Fruit fly (Drosophila melanogaster) whole organism, embryonic: ENCODE results near the gene NELF-B.

Source experiments
- Bdp1 ChIP-seq: fragments of 200-800 bp; sonication (Bioruptor generic); optimal IDR thresholded peaks from 3 replicates; lab custom pipeline; 2016; ENCODE audit warnings: missing biosample characterization, missing genetic modification characterization
- Bteb2 ChIP-seq: fragments of 200-800 bp; sonication (Bioruptor generic); optimal IDR thresholded peaks from 2 replicates; lab custom pipeline; 2016; ENCODE audit warnings: missing biosample characterization, missing genetic modification characterization
- CG12769 ChIP-seq: fragments of 200-800 bp; sonication (Bioruptor generic); optimal IDR thresholded peaks from 2 replicates; lab custom pipeline; 2019; ENCODE audit warnings: missing biosample characterization, mild to moderate bottlenecking, missing genetic modification characterization, moderate library complexity
- CG17328 ChIP-seq: fragments of 200-800 bp; sonication (Bioruptor generic); IDR thresholded peaks from 2 replicates; pipeline ENCODE4 v1.3.6; 2022; ENCODE audit warnings: missing biosample characterization, missing genetic modification characterization
- CG18599 ChIP-seq: fragments of 200-800 bp; sonication (Bioruptor generic); optimal IDR thresholded peaks from 3 replicates; lab custom pipeline; 2017; ENCODE audit warnings: missing biosample characterization, missing genetic modification characterization, mild to moderate bottlenecking, moderate library complexity, missing genetic modification reagents
- CG18764 ChIP-seq: fragments of 200-800 bp; sonication (Bioruptor generic); optimal IDR thresholded peaks from 3 replicates; lab custom pipeline; 2016; ENCODE audit warnings: missing biosample characterization, missing genetic modification characterization
- CG2199 ChIP-seq: fragments of 200-800 bp; sonication (Bioruptor generic); IDR thresholded peaks from 3 replicates; pipeline ENCODE4 v1.3.6; 2022; ENCODE audit warnings: missing biosample characterization, missing genetic modification characterization
- CG2712 ChIP-seq: fragments of 200-800 bp; optimal IDR thresholded peaks from 3 replicates; lab custom pipeline; 2019; ENCODE audit warnings: missing biosample characterization, mild to moderate bottlenecking, missing genetic modification characterization, moderate library complexity
- CG32772 ChIP-seq: fragments of 200-800 bp; sonication (Bioruptor generic); IDR thresholded peaks from 2 replicates; pipeline ENCODE4 v1.3.6; 2022; ENCODE audit warnings: missing biosample characterization, missing genetic modification characterization
- CG5953 ChIP-seq: fragments of 200-800 bp; sonication (Bioruptor generic); IDR thresholded peaks from 2 replicates; pipeline ENCODE4 v1.3.6; 2022; ENCODE audit warnings: missing biosample characterization, missing genetic modification characterization
- CG6683 ChIP-seq: fragments of 200-800 bp; sonication (Bioruptor generic); optimal IDR thresholded peaks from 2 replicates; lab custom pipeline; 2017; ENCODE audit warnings: missing biosample characterization, mild to moderate bottlenecking, missing genetic modification characterization, missing genetic modification reagents
- CG6765 ChIP-seq: fragments of 200-800 bp; sonication (Bioruptor generic); optimal IDR thresholded peaks from 3 replicates; lab custom pipeline; 2017; ENCODE audit warnings: missing biosample characterization, mild to moderate bottlenecking, missing genetic modification characterization
- CG6791 ChIP-seq: fragments of 200-800 bp; sonication (Bioruptor generic); IDR thresholded peaks from 3 replicates; pipeline ENCODE4 v1.3.6; 2022; ENCODE audit warnings: missing biosample characterization, missing genetic modification characterization; ENCODE audit not compliant: partially characterized antibody
- CG7556 ChIP-seq: fragments of 200-800 bp; sonication (Bioruptor generic); optimal IDR thresholded peaks from 2 replicates; lab custom pipeline; 2017; ENCODE audit warnings: missing biosample characterization, mild to moderate bottlenecking, missing genetic modification characterization
- CG7987 ChIP-seq: fragments of 200-800 bp; sonication (Bioruptor generic); optimal IDR thresholded peaks from 2 replicates; lab custom pipeline; 2018; ENCODE audit warnings: missing biosample characterization, mild to moderate bottlenecking, missing genetic modification characterization, moderate library complexity
- CG8089 ChIP-seq: fragments of 200-800 bp; sonication (Bioruptor generic); optimal IDR thresholded peaks from 3 replicates; lab custom pipeline; 2016; ENCODE audit warnings: missing biosample characterization, missing genetic modification characterization
- CG8290 ChIP-seq, 3 experiments: fragments of 200-800 bp; sonication (Bioruptor generic); optimal IDR thresholded peaks; 2 replicates each; lab custom pipeline; 2016 to 2019; ENCODE audit warnings: missing biosample characterization in 3 of 3, missing genetic modification characterization in 3 of 3, mild to moderate bottlenecking in 2 of 3, moderate library complexity in 1 of 3
- CG9797 ChIP-seq: fragments of 200-800 bp; sonication (Bioruptor generic); optimal IDR thresholded peaks from 3 replicates; lab custom pipeline; 2018; ENCODE audit warnings: missing biosample characterization, mild to moderate bottlenecking, missing genetic modification characterization
- Chrac-16 ChIP-seq: fragments of 200-800 bp; sonication (Bioruptor generic); optimal IDR thresholded peaks from 3 replicates; lab custom pipeline; 2016; ENCODE audit warnings: missing biosample characterization, missing genetic modification characterization
- Deaf1 ChIP-seq: fragments of 200-800 bp; optimal IDR thresholded peaks from 3 replicates; lab custom pipeline; 2019; ENCODE audit warnings: missing biosample characterization, mild to moderate bottlenecking, missing genetic modification characterization, moderate library complexity
- Elba2 ChIP-seq: fragments of 200-800 bp; sonication (Bioruptor generic); optimal IDR thresholded peaks from 3 replicates; lab custom pipeline; 2016; ENCODE audit warnings: missing biosample characterization, missing genetic modification characterization
- H2.0 ChIP-seq: fragments of 200-800 bp; sonication (Bioruptor generic); IDR thresholded peaks from 2 replicates; pipeline ENCODE4 v1.3.6; 2022; ENCODE audit warnings: missing biosample characterization, missing genetic modification characterization
- Hr51 ChIP-seq, 2 experiments: fragments of 200-800 bp; sonication (Bioruptor generic); optimal IDR thresholded peaks; 2 replicates in 1 of 2; 3 replicates in 1 of 2; lab custom pipeline; 2016 to 2018; ENCODE audit warnings: missing biosample characterization in 2 of 2, missing genetic modification characterization in 2 of 2, mild to moderate bottlenecking in 1 of 2, moderate library complexity in 1 of 2
- Lim3 ChIP-seq: fragments of 200-800 bp; sonication (Bioruptor generic); IDR thresholded peaks from 2 replicates; pipeline ENCODE4 v1.3.6; 2022; ENCODE audit warnings: missing biosample characterization, missing genetic modification characterization
- Ravus ChIP-seq: fragments of 200-800 bp; sonication (Bioruptor generic); IDR thresholded peaks from 2 replicates; pipeline ENCODE4 v1.3.6; 2022; ENCODE audit warnings: missing biosample characterization, missing genetic modification characterization
- Rfx ChIP-seq: fragments of 200-800 bp; sonication (Bioruptor generic); IDR thresholded peaks from 2 replicates; pipeline ENCODE4 v1.3.6; 2022; ENCODE audit warnings: missing biosample characterization, missing genetic modification characterization
- Scr ChIP-seq: fragments of 200-800 bp; sonication (Bioruptor generic); IDR thresholded peaks from 2 replicates; pipeline ENCODE4 v1.3.6; 2022; ENCODE audit warnings: missing biosample characterization, missing genetic modification characterization; ENCODE audit not compliant: partially characterized antibody
- Side ChIP-seq: fragments of 200-800 bp; sonication (Bioruptor generic); optimal IDR thresholded peaks from 2 replicates; lab custom pipeline; 2016; ENCODE audit warnings: missing biosample characterization, missing genetic modification characterization
- Sry-δ ChIP-seq: fragments of 200-800 bp; sonication (Bioruptor generic); optimal IDR thresholded peaks from 2 replicates; lab custom pipeline; 2016; ENCODE audit warnings: missing biosample characterization, missing genetic modification characterization
- YL-1 ChIP-seq: fragments of 200-800 bp; sonication (Bioruptor generic); optimal IDR thresholded peaks from 3 replicates; lab custom pipeline; 2017; ENCODE audit warnings: missing biosample characterization, mild to moderate bottlenecking, missing genetic modification characterization
- al ChIP-seq: fragments of 200-800 bp; sonication (Bioruptor generic); IDR thresholded peaks from 2 replicates; pipeline ENCODE4 v1.3.6; 2022; ENCODE audit warnings: missing biosample characterization, missing genetic modification characterization
- aop ChIP-seq: fragments of 200-800 bp; sonication (Bioruptor generic); IDR thresholded peaks from 2 replicates; pipeline ENCODE4 v1.3.6; 2022; ENCODE audit warnings: missing biosample characterization, missing genetic modification characterization
- ap ChIP-seq: fragments of 200-800 bp; sonication (Bioruptor generic); IDR thresholded peaks from 2 replicates; pipeline ENCODE4 v1.3.6; 2022; ENCODE audit warnings: missing biosample characterization, missing genetic modification characterization
- btn ChIP-seq: fragments of 200-800 bp; sonication (Bioruptor generic); optimal IDR thresholded peaks from 2 replicates; lab custom pipeline; 2016; ENCODE audit warnings: missing biosample characterization, missing genetic modification characterization
- cad ChIP-seq: fragments of >200 bp; optimal IDR thresholded peaks from 2 replicates; lab custom pipeline; 2017; ENCODE audit warnings: missing biosample characterization, missing genetic modification characterization
- chif ChIP-seq, 2 experiments: fragments of 200-800 bp; sonication (Bioruptor generic); optimal IDR thresholded peaks; 3 replicates each; lab custom pipeline; 2016; ENCODE audit warnings: missing biosample characterization in 2 of 2, missing genetic modification characterization in 2 of 2
- dan ChIP-seq: fragments of 200-800 bp; sonication (Bioruptor generic); IDR thresholded peaks from 2 replicates; pipeline ENCODE4 v1.3.6; 2022; ENCODE audit warnings: missing biosample characterization, missing genetic modification characterization
- dpn ChIP-seq, 2 experiments: fragments of 200-800 bp; sonication (Bioruptor generic); optimal IDR thresholded peaks; 3 replicates each; lab custom pipeline; 2016; ENCODE audit warnings: missing biosample characterization in 2 of 2, missing genetic modification characterization in 2 of 2
- fu2 ChIP-seq: fragments of 200-800 bp; sonication (Bioruptor generic); optimal IDR thresholded peaks from 2 replicates; lab custom pipeline; 2016; ENCODE audit warnings: missing biosample characterization, missing genetic modification characterization
- gem ChIP-seq: fragments of 200-800 bp; sonication (Bioruptor generic); optimal IDR thresholded peaks from 2 replicates; lab custom pipeline; 2019; ENCODE audit warnings: missing biosample characterization, mild to moderate bottlenecking, missing genetic modification characterization, moderate library complexity
- grau ChIP-seq: fragments of 200-800 bp; optimal IDR thresholded peaks from 3 replicates; lab custom pipeline; 2019; ENCODE audit warnings: missing biosample characterization, mild to moderate bottlenecking, missing genetic modification characterization, moderate library complexity
- gsb ChIP-seq: fragments of 200-800 bp; sonication (Bioruptor generic); IDR thresholded peaks from 2 replicates; pipeline ENCODE4 v1.3.6; 2022; ENCODE audit warnings: missing biosample characterization, missing genetic modification characterization
- mam ChIP-seq: fragments of 200-800 bp; sonication (Bioruptor generic); optimal IDR thresholded peaks from 3 replicates; lab custom pipeline; 2016; ENCODE audit warnings: missing biosample characterization, missing genetic modification characterization
- nau ChIP-seq: fragments of 200-800 bp; sonication (Bioruptor generic); optimal IDR thresholded peaks from 3 replicates; lab custom pipeline; 2017; ENCODE audit warnings: missing biosample characterization, mild to moderate bottlenecking, missing genetic modification characterization, missing genetic modification reagents
- nerfin-1 ChIP-seq: fragments of 200-800 bp; sonication (Bioruptor generic); optimal IDR thresholded peaks from 3 replicates; lab custom pipeline; 2019; ENCODE audit warnings: missing biosample characterization, mild to moderate bottlenecking, missing genetic modification characterization, moderate library complexity
- nom ChIP-seq: fragments of 200-800 bp; sonication (Bioruptor generic); optimal IDR thresholded peaks from 2 replicates; lab custom pipeline; 2017; ENCODE audit warnings: missing biosample characterization, missing genetic modification characterization, mild to moderate bottlenecking, moderate library complexity, missing genetic modification reagents
- phol ChIP-seq: fragments of 200-800 bp; sonication (Bioruptor generic); optimal IDR thresholded peaks from 3 replicates; lab custom pipeline; 2018; ENCODE audit warnings: missing biosample characterization, mild to moderate bottlenecking, missing genetic modification characterization, moderate library complexity
- tap ChIP-seq: fragments of 200-800 bp; optimal IDR thresholded peaks from 3 replicates; lab custom pipeline; 2019; ENCODE audit warnings: missing biosample characterization, mild to moderate bottlenecking, missing genetic modification characterization, moderate library complexity
- trem ChIP-seq: fragments of 200-800 bp; optimal IDR thresholded peaks from 3 replicates; lab custom pipeline; 2019; ENCODE audit warnings: missing biosample characterization, mild to moderate bottlenecking, missing genetic modification characterization, moderate library complexity
- unc-4 ChIP-seq: fragments of 200-800 bp; sonication (Bioruptor generic); IDR thresholded peaks from 2 replicates; pipeline ENCODE4 v1.3.6; 2022; ENCODE audit warnings: missing biosample characterization, missing genetic modification characterization; ENCODE audit not compliant: partially characterized antibody

The NELF-B gene

dm6 chrX:7693423-7693822 is 34.7 kb downstream of the NELF-B start (continued):
- TF ChIP-seq CG32772 (no peak), CG12769 (tag; lab: Kevin White, UChicago) (peak; percentile 30), CG8089 (GFP tag; lab: Kevin White, UChicago) (no peak), CG17328 (GFP tag; lab: Robert Waterston, UW) (no peak), unc-4 (GFP tag; lab: Robert Waterston, UW) (no peak), CG18599 (GFP tag; lab: Kevin White, UChicago) (no peak), YL-1 (no peak), dpn (GFP tag; optimal IDR thresholded peaks at IDR 0.05; lab: Kevin White, UChicago) (no peak), Chrac-16 (GFP tag; lab: Kevin White, UChicago) (no peak), al (0 out of 2 replicates have a peak, but pooled peaks have one; percentile 9), nau (GFP tag; lab: Kevin White, UChicago) (no peak), Hr51 (GFP tag; optimal IDR thresholded peaks at IDR 0.05; lab: Kevin White, UChicago) (no peak), gem (tag; lab: Kevin White, UChicago) (peak; percentile 31), grau (tag; lab: Kevin White, UChicago) (no peak), cad (no peak)

- TF ChIP-seq Deaf1 (tag; lab: Kevin White, UChicago) (peak; percentile 28), chif (GFP tag; optimal IDR thresholded peaks at IDR 0.05; lab: Kevin White, UChicago) (peak; percentile 5 to 55), Scr (no peak), CG6765 (GFP tag; lab: Kevin White, UChicago) (no peak), Lim3 (GFP tag; lab: Robert Waterston, UW) (no peak), Ravus (no peak), CG6791 (GFP tag; lab: Robert Waterston, UW) (no peak), CG8290 (GFP tag; optimal IDR thresholded peaks at IDR 0.05; lab: Kevin White, UChicago) (no peak), CG8290 (tag; optimal IDR thresholded peaks at IDR 0.05; lab: Kevin White, UChicago) (peak in 1 of 2 experiments; percentile 77), CG2199 (0 out of 3 replicates have a peak, but pooled peaks have one; percentile 57), nerfin-1 (tag; lab: Kevin White, UChicago) (no peak), H2.0 (peak; percentile 60), CG7556 (GFP tag; lab: Kevin White, UChicago) (peak; percentile 44), CG7987 (no peak), Bteb2 (GFP tag; lab: Kevin White, UChicago) (peak; percentile 63), Bdp1 (GFP tag; lab: Kevin White, UChicago) (no peak), cad (no peak), btn (GFP tag; lab: Kevin White, UChicago) (no peak), CG5953 (GFP tag; lab: Robert Waterston, UW) (peak; percentile 79), tap (tag; lab: Kevin White, UChicago) (peak; percentile 48), mam (peak; percentile 73), trem (tag; lab: Kevin White, UChicago) (peak; percentile 31), Sry-δ (GFP tag; lab: Kevin White, UChicago) (peak; percentile 19), Side (GFP tag; lab: Kevin White, UChicago) (peak; percentile 72), phol (tag; lab: Kevin White, UChicago) (peak; percentile 55), CG6683 (peak; percentile 20), CG18764 (GFP tag; lab: Kevin White, UChicago) (peak; percentile 28), ap (GFP tag; lab: Robert Waterston, UW) (0 out of 2 replicates have a peak, but pooled peaks have one; percentile 18), nom (GFP tag; lab: Kevin White, UChicago) (no peak), Elba2 (GFP tag; lab: Kevin White, UChicago) (no peak), CG2712 (tag; lab: Kevin White, UChicago) (peak; percentile 64), aop (GFP tag; lab: Robert Waterston, UW) (no peak), fu2 (GFP tag; lab: Kevin White, UChicago) (peak; percentile 47), dan (GFP tag; lab: Robert Waterston, UW) (no peak), Rfx (GFP tag; lab: Robert Waterston, UW) (peak; percentile 84), gsb (GFP tag; lab: Robert Waterston, UW) (peak; percentile 82), CG9797 (GFP tag; lab: Kevin White, UChicago) (no peak)
These were observed 35.5 kb downstream of the NELF-B start for dm6 chrX:7692740-7693064.
